Worm (Caenorhabditis elegans) whole organism, L2 larva: ENCODE measurements around the gene F43C11.1.

ENCODE experiments used
- C34F6.9 ChIP-seq: fragments of 150-350 bp; optimal IDR thresholded peaks from 2 replicates; lab custom pipeline; 2014; ENCODE audit warnings: missing biosample characterization, missing genetic modification characterization
- F13H6.1 ChIP-seq: sonication (generic microtip); optimal IDR thresholded peaks from 2 replicates; lab custom pipeline; 2016; ENCODE audit warnings: missing genetic modification characterization, missing compliant biosample characterization
- R02D3.7 ChIP-seq: fragments of 150-350 bp; optimal IDR thresholded peaks from 2 replicates; lab custom pipeline; 2014; ENCODE audit warnings: missing biosample characterization, missing genetic modification characterization
- Y55F3AM.14 ChIP-seq: fragments of 200-800 bp; sonication (Bioruptor generic); optimal IDR thresholded peaks from 2 replicates; lab custom pipeline; 2018; ENCODE audit warnings: mild to moderate bottlenecking, missing genetic modification characterization, missing compliant biosample characterization
- alr-1 ChIP-seq: fragments of 150-350 bp; optimal IDR thresholded peaks from 2 replicates; lab custom pipeline; 2014; ENCODE audit warnings: missing biosample characterization, missing genetic modification characterization
- aly-2 ChIP-seq: fragments of 150-350 bp; optimal IDR thresholded peaks from 2 replicates; lab custom pipeline; 2014; ENCODE audit warnings: missing biosample characterization, missing genetic modification characterization
- ama-1 ChIP-seq: fragments of 150-350 bp; optimal IDR thresholded peaks from 2 replicates; lab custom pipeline; 2018; ENCODE audit warnings: inconsistent platforms
- ceh-16 ChIP-seq: fragments of 150-350 bp; optimal IDR thresholded peaks from 2 replicates; lab custom pipeline; 2014; ENCODE audit warnings: missing biosample characterization, missing genetic modification characterization
- crh-2 ChIP-seq: sonication (generic microtip); optimal IDR thresholded peaks from 2 replicates; lab custom pipeline; 2017; ENCODE audit warnings: missing biosample characterization, missing genetic modification characterization
- dmd-4 ChIP-seq: sonication (generic microtip); optimal IDR thresholded peaks from 2 replicates; lab custom pipeline; 2017; ENCODE audit warnings: missing biosample characterization, missing genetic modification characterization
- egl-27 ChIP-seq: sonication (generic microtip); optimal IDR thresholded peaks from 3 replicates; lab custom pipeline; 2017; ENCODE audit warnings: missing biosample characterization, missing genetic modification reagents, missing genetic modification characterization
- elt-1 ChIP-seq: fragments of 150-350 bp; optimal IDR thresholded peaks from 2 replicates; lab custom pipeline; 2014; ENCODE audit warnings: missing biosample characterization, missing genetic modification characterization
- fos-1 ChIP-seq: fragments of 150-350 bp; optimal IDR thresholded peaks from 2 replicates; lab custom pipeline; 2014; ENCODE audit warnings: missing biosample characterization, missing genetic modification characterization
- gmeb-1 ChIP-seq: fragments of 150-350 bp; optimal IDR thresholded peaks from 2 replicates; lab custom pipeline; 2014; ENCODE audit warnings: missing biosample characterization, missing genetic modification characterization
- lin-11 ChIP-seq: fragments of 150-350 bp; sonication (generic microtip); optimal IDR thresholded peaks from 2 replicates; lab custom pipeline; 2014; ENCODE audit warnings: missing biosample characterization, missing genetic modification characterization, inconsistent platforms, mixed read lengths
- lin-13 ChIP-seq: fragments of 150-350 bp; optimal IDR thresholded peaks from 2 replicates; lab custom pipeline; 2014; ENCODE audit warnings: missing biosample characterization, missing genetic modification reagents, missing genetic modification characterization
- lin-39 ChIP-seq: fragments of 150-350 bp; optimal IDR thresholded peaks from 2 replicates; lab custom pipeline; 2014; ENCODE audit warnings: missing biosample characterization, missing genetic modification reagents, missing genetic modification characterization
- lsy-2 ChIP-seq, 2 experiments: fragments of 150-350 bp in 1 of 2; sonication (generic microtip) in 1 of 2; optimal IDR thresholded peaks; 2 replicates each; lab custom pipeline; 2014 to 2017; ENCODE audit warnings: missing biosample characterization in 2 of 2, missing genetic modification characterization in 2 of 2
- mab-5 ChIP-seq: fragments of 150-350 bp; optimal IDR thresholded peaks from 2 replicates; lab custom pipeline; 2014; ENCODE audit warnings: missing biosample characterization, missing genetic modification characterization
- mdl-1 ChIP-seq, 2 experiments: fragments of 150-350 bp in 1 of 2; sonication (generic microtip) in 1 of 2; optimal IDR thresholded peaks; 2 replicates each; lab custom pipeline; 2017; ENCODE audit warnings: missing biosample characterization in 2 of 2, missing genetic modification characterization in 2 of 2
- nhr-11 ChIP-seq: fragments of 150-350 bp; optimal IDR thresholded peaks from 2 replicates; lab custom pipeline; 2014; ENCODE audit warnings: missing biosample characterization, missing genetic modification characterization
- nhr-12 ChIP-seq: fragments of 150-350 bp; optimal IDR thresholded peaks from 2 replicates; lab custom pipeline; 2014; ENCODE audit warnings: missing biosample characterization, missing genetic modification characterization
- nhr-129 ChIP-seq: fragments of 150-350 bp; optimal IDR thresholded peaks from 2 replicates; lab custom pipeline; 2014; ENCODE audit warnings: missing biosample characterization, missing genetic modification characterization
- nhr-21 ChIP-seq: fragments of 150-350 bp; optimal IDR thresholded peaks from 2 replicates; lab custom pipeline; 2014; ENCODE audit warnings: missing biosample characterization, missing genetic modification characterization
- nhr-23 ChIP-seq: fragments of 150-350 bp; optimal IDR thresholded peaks from 2 replicates; lab custom pipeline; 2014; ENCODE audit warnings: missing biosample characterization, missing genetic modification reagents, missing genetic modification characterization
- nhr-237 ChIP-seq: fragments of 150-350 bp; optimal IDR thresholded peaks from 2 replicates; lab custom pipeline; 2014; ENCODE audit warnings: missing biosample characterization, missing genetic modification characterization
- nhr-25 ChIP-seq: fragments of 150-350 bp; sonication (generic microtip); optimal IDR thresholded peaks from 3 replicates; lab custom pipeline; 2014; ENCODE audit warnings: missing biosample characterization, missing genetic modification characterization
- nhr-6 ChIP-seq: fragments of 150-350 bp; optimal IDR thresholded peaks from 2 replicates; lab custom pipeline; 2014; ENCODE audit warnings: missing biosample characterization, missing genetic modification characterization
- nhr-77 ChIP-seq: fragments of 150-350 bp; optimal IDR thresholded peaks from 2 replicates; lab custom pipeline; 2014; ENCODE audit warnings: missing biosample characterization, missing genetic modification characterization
- peb-1 ChIP-seq: fragments of 150-350 bp; optimal IDR thresholded peaks from 2 replicates; lab custom pipeline; 2014; ENCODE audit warnings: missing biosample characterization, missing genetic modification characterization
- sem-4 ChIP-seq: fragments of 150-350 bp; optimal IDR thresholded peaks from 2 replicates; lab custom pipeline; 2014; ENCODE audit warnings: missing biosample characterization, missing genetic modification reagents, missing genetic modification characterization
- skn-1 ChIP-seq: sonication (generic microtip); optimal IDR thresholded peaks from 2 replicates; lab custom pipeline; 2017; ENCODE audit warnings: missing biosample characterization, missing genetic modification characterization
- sma-3 ChIP-seq: sonication (generic microtip); optimal IDR thresholded peaks from 2 replicates; lab custom pipeline; 2016; ENCODE audit warnings: missing genetic modification reagents, missing genetic modification characterization, missing compliant biosample characterization
- sma-9 ChIP-seq, 2 experiments: fragments of 150-350 bp in 1 of 2; sonication (generic microtip) in 1 of 2; optimal IDR thresholded peaks; 2 replicates each; lab custom pipeline; 2014 to 2016; ENCODE audit warnings: missing genetic modification characterization in 2 of 2, mild to moderate bottlenecking in 1 of 2, missing biosample characterization in 1 of 2, missing compliant biosample characterization in 1 of 2, missing genetic modification reagents in 1 of 2, moderate library complexity in 1 of 2
- unc-55 ChIP-seq: fragments of 150-350 bp; sonication (generic microtip); optimal IDR thresholded peaks from 3 replicates; lab custom pipeline; 2014; ENCODE audit warnings: missing biosample characterization, missing genetic modification reagents, missing genetic modification characterization
- unc-62 ChIP-seq: fragments of 150-350 bp; optimal IDR thresholded peaks from 2 replicates; lab custom pipeline; 2014; ENCODE audit warnings: missing biosample characterization, missing genetic modification reagents, missing genetic modification characterization
- ztf-1 ChIP-seq: fragments of 200-800 bp; sonication (Bioruptor generic); conservative IDR thresholded peaks from 2 replicates; pipeline ENCODE4 v1.3.6; 2022; ENCODE audit warnings: missing genetic modification characterization, missing compliant biosample characterization
- ztf-11 ChIP-seq: sonication (generic microtip); optimal IDR thresholded peaks from 2 replicates; lab custom pipeline; 2017; ENCODE audit warnings: missing biosample characterization, missing genetic modification characterization

F43C11.1 gene

DNA sequence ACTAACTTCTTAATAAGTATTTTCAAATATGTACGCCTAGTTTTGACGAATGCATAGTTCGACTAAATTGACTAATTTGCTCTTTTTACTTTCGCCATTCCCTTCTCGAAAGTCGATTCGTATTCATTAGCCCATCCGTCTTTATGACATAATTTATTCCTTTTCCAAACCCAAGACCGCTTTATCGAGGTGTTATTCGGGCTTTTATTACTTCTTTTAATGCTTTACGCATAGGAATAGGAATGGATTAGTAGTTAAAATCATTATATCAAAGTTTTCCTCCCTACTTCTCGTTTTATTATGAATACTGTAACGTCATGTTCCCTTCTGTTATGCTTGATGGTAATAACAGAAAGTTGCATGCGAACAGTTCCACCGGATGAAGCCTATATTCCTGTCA is 18.1 kb downstream of the F43C11.1 start, which contains the start of gene F16G10.2:
F16G10.2 (plus strand) TSS at position 301 of the 400 bp plus-strand sequence.
- TF ChIP-seq unc-55 (GFP tag; lab: Kevin White, UChicago): no peak
- no peak for TF ChIP-seq lin-11 (tag; lab: Kevin White, UChicago)
- TF ChIP-seq ama-1 (lab: Kevin White, UChicago): no peak
- TF ChIP-seq mab-5: no peak
- TF ChIP-seq sem-4: no peak
- TF ChIP-seq crh-2: no peak
- TF ChIP-seq nhr-12 (tag; lab: Kevin White, UChicago): no peak
- TF ChIP-seq unc-62 (GFP tag; lab: Kevin White, UChicago): no peak
- no peak for TF ChIP-seq skn-1
- no peak for TF ChIP-seq ztf-11
- TF ChIP-seq elt-1: no peak
- no peak for TF ChIP-seq aly-2 (tag; lab: Kevin White, UChicago)
- TF ChIP-seq sma-3 (GFP tag; lab: Kevin White, UChicago): no peak

DNA sequence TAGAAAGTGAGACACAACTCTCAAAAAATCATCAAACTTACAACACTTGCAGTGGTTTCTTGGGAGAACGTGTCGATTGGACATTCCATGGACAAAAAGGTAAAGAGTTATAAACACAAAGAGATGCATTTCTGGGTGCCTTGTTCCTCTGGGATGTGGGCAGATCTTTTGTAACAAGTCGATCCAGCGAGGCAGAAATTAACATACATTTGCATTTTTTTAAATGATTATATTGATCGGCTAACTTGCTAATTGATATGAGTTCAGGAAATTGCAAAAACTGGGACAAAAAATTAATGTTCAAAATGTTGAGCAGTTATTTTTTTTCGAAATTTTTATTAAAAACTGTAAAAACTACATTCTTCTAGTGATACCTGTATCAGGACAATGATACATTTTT is 20.9 kb downstream of the F43C11.1 start, which contains the start of gene F16G10.6:
F16G10.6 (minus strand) TSS at position 101 of the 400 bp plus-strand sequence.
- TF ChIP-seq ama-1 (lab: Kevin White, UChicago) (no peak), alr-1 (tag; lab: Kevin White, UChicago) (no peak), ceh-16 (tag; lab: Kevin White, UChicago) (no peak), nhr-129 (tag; lab: Kevin White, UChicago) (no peak), peb-1 (no peak), sma-3 (GFP tag; lab: Kevin White, UChicago) (no peak), unc-55 (GFP tag; lab: Kevin White, UChicago) (no peak), lin-39 (no peak), mab-5 (no peak), nhr-21 (tag; lab: Kevin White, UChicago) (no peak), dmd-4 (no peak), unc-62 (GFP tag; lab: Kevin White, UChicago) (no peak), ztf-11 (no peak), nhr-23 (tag; lab: Kevin White, UChicago) (no peak), nhr-77 (tag; lab: Kevin White, UChicago) (no peak)

DNA sequence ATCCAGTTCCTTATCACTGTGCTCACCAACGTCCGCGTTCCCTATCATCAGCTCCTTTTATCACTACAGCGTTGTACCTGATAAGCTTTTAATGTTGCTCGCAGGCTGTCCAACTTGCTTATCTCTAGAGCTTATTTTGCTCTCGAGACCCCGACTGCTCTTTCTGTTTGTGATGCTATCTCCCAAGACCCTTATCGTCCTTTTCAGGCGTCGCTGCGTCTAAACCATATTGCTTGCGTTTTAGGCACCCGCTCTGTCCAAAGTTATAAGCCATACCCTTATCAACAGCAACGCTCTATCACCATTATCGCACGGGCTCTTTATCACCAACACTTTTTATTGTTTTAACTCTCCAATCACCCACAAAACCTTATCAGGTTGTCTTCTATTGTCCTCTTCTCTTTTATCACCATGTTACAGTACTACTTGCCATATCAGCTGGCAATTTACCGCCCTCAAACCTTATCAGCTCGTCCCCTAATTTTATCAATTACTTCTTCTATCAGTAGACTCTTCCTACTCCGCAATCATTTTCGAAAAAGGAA is 21.6 kb downstream of the F43C11.1 start:
- TF ChIP-seq sma-9 (GFP tag; optimal IDR thresholded peaks at IDR 0.05; lab: Kevin White, UChicago): peak; percentile 79
- no peak for TF ChIP-seq sma-9 (tag; optimal IDR thresholded peaks at IDR 0.05; lab: Kevin White, UChicago)
- TF ChIP-seq fos-1: peak; percentile 94
- TF ChIP-seq gmeb-1 (tag; lab: Kevin White, UChicago): peak; percentile 54
- peak; percentile 18 for TF ChIP-seq skn-1
- TF ChIP-seq R02D3.7: no peak
- TF ChIP-seq nhr-11 (tag; lab: Kevin White, UChicago): no peak
- no peak for TF ChIP-seq unc-62 (GFP tag; lab: Kevin White, UChicago)
- peak in 1 of 2 experiments; percentile 20 for TF ChIP-seq mdl-1 (tag; optimal IDR thresholded peaks at IDR 0.05; lab: Kevin White, UChicago)
- no peak for TF ChIP-seq C34F6.9 (tag; lab: Kevin White, UChicago)
- peak; percentile 94 for TF ChIP-seq sma-3 (GFP tag; lab: Kevin White, UChicago)
- peak; percentile 31 for TF ChIP-seq Y55F3AM.14 (GFP tag; lab: Kevin White, UChicago)
- TF ChIP-seq lsy-2 (tag; optimal IDR thresholded peaks at IDR 0.05; lab: Kevin White, UChicago): peak; percentile 31 to 81
- TF ChIP-seq F13H6.1 (tag; lab: Kevin White, UChicago): peak; percentile 67
- peak; percentile 88 for TF ChIP-seq crh-2
- peak; percentile 97 for TF ChIP-seq egl-27 (tag; lab: Kevin White, UChicago)
- no peak for TF ChIP-seq sem-4
- peak; percentile 5 for TF ChIP-seq nhr-21 (tag; lab: Kevin White, UChicago)
- no peak for TF ChIP-seq nhr-237 (tag; lab: Kevin White, UChicago)

DNA sequence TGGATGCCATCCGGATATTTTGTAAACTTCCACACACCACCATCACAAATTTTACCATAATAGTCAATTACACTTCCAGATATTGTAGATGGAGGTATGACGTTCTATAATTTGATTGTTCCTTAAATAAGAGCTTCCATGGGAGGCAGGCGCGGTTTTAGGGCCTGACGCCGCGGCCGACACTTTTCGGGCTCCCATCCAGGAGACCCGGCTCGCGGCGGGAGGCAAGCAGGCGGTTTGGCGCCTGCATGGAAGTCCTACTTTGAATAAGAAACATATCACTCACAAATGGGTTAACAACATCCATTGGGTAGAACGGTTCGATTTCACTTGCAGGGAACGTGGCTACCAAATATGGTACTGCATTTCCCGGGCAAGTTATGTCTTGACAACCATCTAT is 22.8 kb downstream of the F43C11.1 start:
- TF ChIP-seq aly-2 (tag; lab: Kevin White, UChicago): no peak
- TF ChIP-seq nhr-25 (tag; lab: Kevin White, UChicago): no peak
- no peak for TF ChIP-seq Y55F3AM.14 (GFP tag; lab: Kevin White, UChicago)
- TF ChIP-seq sma-3 (GFP tag; lab: Kevin White, UChicago): no peak
- no peak for TF ChIP-seq gmeb-1 (tag; lab: Kevin White, UChicago)
- TF ChIP-seq lin-13: no peak
- no peak for TF ChIP-seq nhr-6 (tag; lab: Kevin White, UChicago)
- no peak for TF ChIP-seq ztf-1 (GFP tag; lab: Robert Waterston, UW)
- TF ChIP-seq nhr-21 (tag; lab: Kevin White, UChicago): no peak
- TF ChIP-seq, all 48 proteins: peak for 0
